Worm (Caenorhabditis elegans) whole organism, L4 larva: ENCODE measurements around the gene srw-115.

Source experiments
- aly-2 ChIP-seq: sonication (generic microtip); optimal IDR thresholded peaks from 2 replicates; lab custom pipeline; 2018; ENCODE audit warnings: missing biosample characterization, missing genetic modification characterization
- ceh-28 ChIP-seq: fragments of 150-350 bp; optimal IDR thresholded peaks from 2 replicates; lab custom pipeline; 2014; ENCODE audit warnings: missing biosample characterization, missing genetic modification reagents, missing genetic modification characterization
- fkh-10 ChIP-seq: fragments of 150-350 bp; optimal IDR thresholded peaks from 2 replicates; lab custom pipeline; 2014; ENCODE audit warnings: missing biosample characterization, missing genetic modification reagents, missing genetic modification characterization
- fos-1 ChIP-seq: fragments of 150-350 bp; optimal IDR thresholded peaks from 2 replicates; lab custom pipeline; 2014; ENCODE audit warnings: missing biosample characterization, missing genetic modification characterization
- gei-8 ChIP-seq: fragments of 200-800 bp; sonication (Bioruptor generic); optimal IDR thresholded peaks from 2 replicates; lab custom pipeline; 2018; ENCODE audit warnings: mild to moderate bottlenecking, missing genetic modification characterization, missing compliant biosample characterization
- lin-1 ChIP-seq: fragments of 200-800 bp; sonication (Bioruptor generic); IDR thresholded peaks from 2 replicates; pipeline ENCODE4 v1.3.6; 2022; ENCODE audit warnings: missing genetic modification reagents, missing genetic modification characterization, missing compliant biosample characterization
- mdt-29 ChIP-seq: fragments of 200-800 bp; sonication (Bioruptor generic); IDR thresholded peaks from 2 replicates; pipeline ENCODE4 v1.3.6; 2022; ENCODE audit warnings: missing genetic modification reagents, missing genetic modification characterization, missing compliant biosample characterization
- mep-1 ChIP-seq: fragments of 150-350 bp; sonication (generic microtip); optimal IDR thresholded peaks from 3 replicates; lab custom pipeline; 2014; ENCODE audit warnings: missing biosample characterization, missing genetic modification characterization
- nhr-11 ChIP-seq: fragments of 150-350 bp; optimal IDR thresholded peaks from 2 replicates; lab custom pipeline; 2014; ENCODE audit warnings: missing biosample characterization, missing genetic modification characterization
- pha-4 ChIP-seq, 2 experiments: fragments of 150-350 bp in 1 of 2; fragments of 200-800 bp in 1 of 2; sonication (Bioruptor generic) in 1 of 2; IDR thresholded peaks in 1 of 2; optimal IDR thresholded peaks in 1 of 2; 2 replicates each; pipeline versions ENCODE4 v1.3.6 to Lab custom; 2014 to 2022; ENCODE audit warnings: missing genetic modification characterization in 2 of 2, missing genetic modification reagents in 2 of 2, missing biosample characterization in 1 of 2, missing compliant biosample characterization in 1 of 2
- pqm-1 ChIP-seq: sonication (generic microtip); optimal IDR thresholded peaks from 2 replicates; lab custom pipeline; 2017; ENCODE audit warnings: missing biosample characterization, missing genetic modification characterization
- tag-97 ChIP-seq: fragments of 200-800 bp; sonication (Bioruptor generic); IDR thresholded peaks from 2 replicates; pipeline ENCODE4 v1.3.6; 2022; ENCODE audit warnings: missing genetic modification characterization, missing compliant biosample characterization

DNA sequence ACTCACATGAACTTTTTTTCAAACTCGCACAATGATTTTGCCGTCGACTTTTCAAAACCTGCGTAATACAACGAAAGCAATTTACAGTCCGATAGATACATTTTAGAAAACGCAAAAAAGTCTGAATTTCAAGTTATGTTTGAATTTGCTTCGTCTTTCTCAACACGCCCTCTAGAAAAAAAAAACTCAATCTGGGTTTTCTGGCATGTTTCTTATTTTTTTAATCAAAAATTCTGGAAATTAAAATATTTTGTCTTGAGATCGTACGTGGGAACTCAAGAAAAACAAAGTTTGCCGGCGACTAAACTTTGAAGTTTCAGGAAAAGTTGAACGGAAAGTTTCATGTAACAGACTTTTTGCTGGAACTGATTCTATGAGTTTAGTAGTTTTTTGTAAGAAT, at the start of gene srw-115:
- TF ChIP-seq pha-4 (GFP tag; IDR thresholded peaks at IDR 0.05; lab: Robert Waterston, UW) (no peak), pha-4 (tag; optimal IDR thresholded peaks at IDR 0.05; lab: Kevin White, UChicago) (no peak), lin-1 (GFP tag; lab: Robert Waterston, UW) (no peak), gei-8 (no peak), fos-1 (tag; lab: Kevin White, UChicago) (no peak), fkh-10 (GFP tag; lab: Kevin White, UChicago) (no peak), aly-2 (tag; lab: Kevin White, UChicago) (no peak), nhr-11 (no peak), tag-97 (GFP tag; lab: Robert Waterston, UW) (no peak), ceh-28 (tag; lab: Kevin White, UChicago) (no peak), pqm-1 (no peak), mdt-29 (no peak), mep-1 (tag; lab: Kevin White, UChicago) (no peak)
